Worm (Caenorhabditis elegans): ENCODE data around the gene dpy-2.

DNA sequence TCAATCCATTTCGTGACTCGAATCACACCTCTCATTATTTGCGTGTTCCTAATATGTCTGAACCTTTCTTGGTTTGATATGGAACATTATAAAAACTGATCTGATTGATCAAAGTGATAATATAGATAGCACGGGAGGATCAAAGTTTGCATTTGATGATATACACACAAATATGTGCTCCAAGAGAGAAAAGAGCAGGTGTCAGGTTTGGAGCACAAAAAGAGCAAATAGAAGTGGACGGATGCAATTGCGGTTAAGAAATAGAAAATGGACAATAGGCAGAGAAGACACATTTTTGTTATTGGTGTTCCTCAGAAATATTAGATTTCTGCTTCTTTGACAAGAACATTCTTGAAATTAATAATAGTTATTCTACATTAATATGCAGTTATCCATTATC is 15.3 kb upstream of the dpy-2 start, which contains the start of gene C18H9.1:
- no peak for TF ChIP-seq pqm-1 (tag; optimal IDR thresholded peaks at IDR 0.05)
- no peak for TF ChIP-seq zag-1 (tag; optimal IDR thresholded peaks at IDR 0.05)
- no peak for TF ChIP-seq pha-4 (GFP tag; IDR thresholded peaks at IDR 0.05)
- no peak for TF ChIP-seq pha-4 (tag; optimal IDR thresholded peaks at IDR 0.05)

All from whole organism, L4 larva.